Worm (Caenorhabditis elegans): Measurements from ENCODE around the gene C54F6.6.
"Not testable (repeated sequence)": the region's sequence is repeated elsewhere in the genome, so short reads cannot be mapped to it uniquely, and the experiment has no call there.

Gene C54F6.6

ce11 chrV:7504271-7504670 is 19.2 kb upstream of the C54F6.6 start, which contains the start of gene srh-229:
srh-229 (minus strand) TSS chrV:7504371.
- no peak for TF ChIP-seq R02D3.7 (tag; optimal IDR thresholded peaks at IDR 0.05)
- TF ChIP-seq ceh-9 (tag; optimal IDR thresholded peaks at IDR 0.05): no peak
- no peak for TF ChIP-seq nhr-237 (tag; optimal IDR thresholded peaks at IDR 0.05)
- no peak for TF ChIP-seq zag-1 (tag; optimal IDR thresholded peaks at IDR 0.05)

ce11 chrV:7506207-7506606 is 17.3 kb upstream of the C54F6.6 start:
- no peak for TF ChIP-seq R02D3.7 (tag; optimal IDR thresholded peaks at IDR 0.05)
- peak; percentile 25 for TF ChIP-seq nhr-43 (tag; optimal IDR thresholded peaks at IDR 0.05; ENCODE audit: poor library complexity, severe bottlenecking)
- TF ChIP-seq elt-2 (tag; optimal IDR thresholded peaks at IDR 0.05): peak; percentile 23
- TF ChIP-seq mml-1 (tag; optimal IDR thresholded peaks at IDR 0.05): no peak

- no peak for TF ChIP-seq nhr-77 (tag; optimal IDR thresholded peaks at IDR 0.05)
- no peak for TF ChIP-seq jun-1 (tag; optimal IDR thresholded peaks at IDR 0.05)
- peak; percentile 56 for TF ChIP-seq nhr-23 (tag; optimal IDR thresholded peaks at IDR 0.05)
These were observed 14.9 kb upstream of the C54F6.6 start, which contains the start of the genes str-31 and nhr-172 for ce11 chrV:7508566-7509044. str-31 (minus strand) TSS chrV:7508666. nhr-172 (plus strand) TSS chrV:7508994.

ce11 chrV:7511465-7511864 is 12.0 kb upstream of the C54F6.6 start, which contains the start of gene nhr-171:
nhr-171 (plus strand) TSS chrV:7511765.
- TF ChIP-seq skn-1, ceh-28, daf-12 (tag; optimal IDR thresholded peaks at IDR 0.05): not testable (repeated sequence)

ce11 chrV:7514939-7515338 is 8.6 kb upstream of the C54F6.6 start, which contains the start of gene srb-18:
srb-18 (plus strand) TSS chrV:7515239.
- TF ChIP-seq nhr-11 (tag; optimal IDR thresholded peaks at IDR 0.05): no peak
- no peak for TF ChIP-seq pqm-1 (tag; optimal IDR thresholded peaks at IDR 0.05)
- TF ChIP-seq elt-3 (tag; optimal IDR thresholded peaks at IDR 0.05): no peak
- no peak for TF ChIP-seq nhr-28 (tag; optimal IDR thresholded peaks at IDR 0.05)

- TF ChIP-seq elt-3 (tag; optimal IDR thresholded peaks at IDR 0.05) (no peak), ceh-16 (tag; optimal IDR thresholded peaks at IDR 0.05) (no peak), egl-27 (tag; optimal IDR thresholded peaks at IDR 0.05) (no peak), ztf-4 (tag; optimal IDR thresholded peaks at IDR 0.05) (no peak)
These were observed 3.4 kb upstream of the C54F6.6 start, which contains the start of gene srb-19 for ce11 chrV:7520077-7520476. srb-19 (minus strand) TSS chrV:7520177.

- TF ChIP-seq zag-1 (tag; optimal IDR thresholded peaks at IDR 0.05) (no peak), daf-12 (tag; optimal IDR thresholded peaks at IDR 0.05) (no peak), nhr-28 (tag; optimal IDR thresholded peaks at IDR 0.05) (no peak), ceh-16 (tag; optimal IDR thresholded peaks at IDR 0.05) (no peak), unc-62 (GFP tag; optimal IDR thresholded peaks at IDR 0.05) (no peak), ZK546.5 (tag; optimal IDR thresholded peaks at IDR 0.05) (no peak), mdl-1 (tag; optimal IDR thresholded peaks at IDR 0.05) (no peak), snpc-4 (tag; optimal IDR thresholded peaks at IDR 0.05) (no peak), elt-2 (tag; optimal IDR thresholded peaks at IDR 0.05) (peak; percentile 75), nhr-76 (tag; optimal IDR thresholded peaks at IDR 0.05) (no peak), ceh-28 (tag; optimal IDR thresholded peaks at IDR 0.05) (no peak), nhr-25 (tag; optimal IDR thresholded peaks at IDR 0.05) (no peak), pqm-1 (tag; optimal IDR thresholded peaks at IDR 0.05) (peak; percentile 89)
These were observed 2.2 kb upstream of the C54F6.6 start for ce11 chrV:7521304-7521703.

- TF ChIP-seq ceh-16 (tag; optimal IDR thresholded peaks at IDR 0.05) (no peak), nhr-11 (tag; optimal IDR thresholded peaks at IDR 0.05) (no peak), elt-3 (tag; optimal IDR thresholded peaks at IDR 0.05) (no peak), eor-1 (tag; optimal IDR thresholded peaks at IDR 0.05) (no peak), mml-1 (tag; optimal IDR thresholded peaks at IDR 0.05) (no peak), nhr-25 (tag; optimal IDR thresholded peaks at IDR 0.05) (no peak), fos-1 (tag; optimal IDR thresholded peaks at IDR 0.05) (no peak), daf-12 (tag; optimal IDR thresholded peaks at IDR 0.05) (no peak), nhr-67 (tag; optimal IDR thresholded peaks at IDR 0.05) (no peak), egl-27 (tag; optimal IDR thresholded peaks at IDR 0.05) (no peak), hmg-11 (tag; optimal IDR thresholded peaks at IDR 0.05) (no peak), tbx-2 (tag; optimal IDR thresholded peaks at IDR 0.05) (no peak), ceh-28 (tag; optimal IDR thresholded peaks at IDR 0.05) (no peak), lin-39 (tag; optimal IDR thresholded peaks at IDR 0.05) (no peak), nhr-43 (tag; optimal IDR thresholded peaks at IDR 0.05; ENCODE audit: poor library complexity, severe bottlenecking) (no peak), elt-2 (tag; optimal IDR thresholded peaks at IDR 0.05) (no peak), elt-1 (tag; optimal IDR thresholded peaks at IDR 0.05) (no peak), pha-4 (tag; optimal IDR thresholded peaks at IDR 0.05) (no peak), mdl-1 (tag; optimal IDR thresholded peaks at IDR 0.05) (no peak)
These were observed 1.2 kb upstream of the C54F6.6 start, which contains the start of gene C54F6.15 for ce11 chrV:7522279-7522678. C54F6.15 (minus strand) TSS chrV:7522379.

Data from whole organism, L3 larva.